Fruit fly (Drosophila melanogaster) whole organism, embryonic: ENCODE results near the gene NitFhit.

Experiments used
- BEAF-32 ChIP-seq: fragments of 200-800 bp; sonication (Bioruptor generic); optimal IDR thresholded peaks from 3 replicates; lab custom pipeline; 2017; ENCODE audit warnings: missing biosample characterization, missing genetic modification characterization, mild to moderate bottlenecking, moderate library complexity, missing genetic modification reagents
- CG10267 ChIP-seq: fragments of 200-800 bp; sonication (Bioruptor generic); optimal IDR thresholded peaks from 2 replicates; lab custom pipeline; 2018; ENCODE audit warnings: missing biosample characterization, mild to moderate bottlenecking, missing genetic modification characterization, moderate library complexity
- CG10959 ChIP-seq: fragments of 200-800 bp; sonication (Bioruptor generic); IDR thresholded peaks from 2 replicates; pipeline ENCODE4 v1.3.6; 2022; ENCODE audit warnings: missing biosample characterization, missing genetic modification characterization
- CG11696 ChIP-seq: fragments of 200-800 bp; sonication (Bioruptor generic); IDR thresholded peaks from 2 replicates; pipeline ENCODE4 v1.3.6; 2022; ENCODE audit warnings: missing biosample characterization, missing genetic modification characterization
- CG11723 ChIP-seq: fragments of 200-800 bp; sonication (Bioruptor generic); optimal IDR thresholded peaks from 2 replicates; lab custom pipeline; 2017; ENCODE audit warnings: missing biosample characterization, mild to moderate bottlenecking, missing genetic modification characterization
- CG13287 ChIP-seq: fragments of 200-800 bp; sonication (Bioruptor generic); IDR thresholded peaks from 2 replicates; pipeline ENCODE4 v1.3.6; 2022; ENCODE audit warnings: missing biosample characterization, missing genetic modification characterization; ENCODE audit not compliant: partially characterized antibody
- CG14710 ChIP-seq: fragments of 200-800 bp; sonication (Bioruptor generic); optimal IDR thresholded peaks from 3 replicates; lab custom pipeline; 2019; ENCODE audit warnings: missing biosample characterization, mild to moderate bottlenecking, missing genetic modification characterization, moderate library complexity
- CG15514 ChIP-seq: fragments of 200-800 bp; sonication (Bioruptor generic); optimal IDR thresholded peaks from 3 replicates; lab custom pipeline; 2017; ENCODE audit warnings: missing biosample characterization, missing genetic modification characterization, mild to moderate bottlenecking, moderate library complexity, missing genetic modification reagents
- CG15696 ChIP-seq: fragments of 200-800 bp; sonication (Bioruptor generic); optimal IDR thresholded peaks from 2 replicates; lab custom pipeline; 2019; ENCODE audit warnings: missing biosample characterization, mild to moderate bottlenecking, missing genetic modification characterization, moderate library complexity
- CG1602 ChIP-seq: fragments of 200-800 bp; sonication (Bioruptor generic); optimal IDR thresholded peaks from 3 replicates; lab custom pipeline; 2016; ENCODE audit warnings: missing biosample characterization, missing genetic modification characterization
- CG16863 ChIP-seq: fragments of 200-800 bp; sonication (Bioruptor generic); optimal IDR thresholded peaks from 3 replicates; lab custom pipeline; 2016; ENCODE audit warnings: missing biosample characterization, missing genetic modification characterization
- CG17328 ChIP-seq: fragments of 200-800 bp; sonication (Bioruptor generic); IDR thresholded peaks from 2 replicates; pipeline ENCODE4 v1.3.6; 2022; ENCODE audit warnings: missing biosample characterization, missing genetic modification characterization
- CG18262 ChIP-seq: fragments of 200-800 bp; optimal IDR thresholded peaks from 3 replicates; lab custom pipeline; 2019; ENCODE audit warnings: missing biosample characterization, mild to moderate bottlenecking, missing genetic modification characterization, moderate library complexity
- CG2712 ChIP-seq: fragments of 200-800 bp; optimal IDR thresholded peaks from 3 replicates; lab custom pipeline; 2019; ENCODE audit warnings: missing biosample characterization, mild to moderate bottlenecking, missing genetic modification characterization, moderate library complexity
- CG2875 ChIP-seq: fragments of 200-800 bp; sonication (Bioruptor generic); optimal IDR thresholded peaks from 2 replicates; lab custom pipeline; 2017; ENCODE audit warnings: missing biosample characterization, mild to moderate bottlenecking, missing genetic modification characterization, missing genetic modification reagents
- CG32772 ChIP-seq: fragments of 200-800 bp; sonication (Bioruptor generic); IDR thresholded peaks from 2 replicates; pipeline ENCODE4 v1.3.6; 2022; ENCODE audit warnings: missing biosample characterization, missing genetic modification characterization
- CG34376 ChIP-seq: fragments of 200-800 bp; sonication (Bioruptor generic); optimal IDR thresholded peaks from 2 replicates; lab custom pipeline; 2018; ENCODE audit warnings: missing biosample characterization, mild to moderate bottlenecking, missing genetic modification characterization
- CG34422 ChIP-seq: fragments of 200-800 bp; sonication (Bioruptor generic); IDR thresholded peaks from 3 replicates; pipeline ENCODE4 v1.3.6; 2022; ENCODE audit warnings: missing biosample characterization, missing genetic modification characterization
- CG3838 ChIP-seq: fragments of 200-800 bp; sonication (Bioruptor generic); optimal IDR thresholded peaks from 3 replicates; lab custom pipeline; 2016; ENCODE audit warnings: missing biosample characterization, missing genetic modification characterization
- CG3995 ChIP-seq: fragments of 200-800 bp; sonication (Bioruptor generic); optimal IDR thresholded peaks from 3 replicates; lab custom pipeline; 2016; ENCODE audit warnings: missing biosample characterization, missing genetic modification characterization
- CG4404 ChIP-seq: fragments of 200-800 bp; sonication (Bioruptor generic); IDR thresholded peaks from 2 replicates; pipeline ENCODE4 v1.3.6; 2022; ENCODE audit warnings: missing biosample characterization, missing genetic modification characterization
- CG4820 ChIP-seq: fragments of 200-800 bp; sonication (Bioruptor generic); optimal IDR thresholded peaks from 3 replicates; lab custom pipeline; 2016; ENCODE audit warnings: missing biosample characterization, missing genetic modification characterization
- CG6654 ChIP-seq: fragments of 200-800 bp; sonication (Bioruptor generic); optimal IDR thresholded peaks from 2 replicates; lab custom pipeline; 2017; ENCODE audit warnings: missing biosample characterization, mild to moderate bottlenecking, missing genetic modification characterization
- CG9437 ChIP-seq: fragments of 200-800 bp; sonication (Bioruptor generic); optimal IDR thresholded peaks from 2 replicates; lab custom pipeline; 2018; ENCODE audit warnings: missing biosample characterization, mild to moderate bottlenecking, missing genetic modification characterization
- CG9727 ChIP-seq: fragments of 200-800 bp; sonication (Bioruptor generic); optimal IDR thresholded peaks from 3 replicates; lab custom pipeline; 2017; ENCODE audit warnings: missing biosample characterization, mild to moderate bottlenecking, missing genetic modification characterization
- CG9876 ChIP-seq: fragments of 200-800 bp; sonication (Bioruptor generic); optimal IDR thresholded peaks from 2 replicates; lab custom pipeline; 2016; ENCODE audit warnings: missing biosample characterization, missing genetic modification characterization
- E2f2 ChIP-seq: fragments of 200-800 bp; sonication (Bioruptor generic); IDR thresholded peaks from 2 replicates; pipeline ENCODE4 v1.3.6; 2022; ENCODE audit warnings: missing biosample characterization, missing genetic modification characterization
- Fer1 ChIP-seq: fragments of 200-800 bp; sonication (Bioruptor generic); optimal IDR thresholded peaks from 2 replicates; lab custom pipeline; 2017; ENCODE audit warnings: missing biosample characterization, mild to moderate bottlenecking, missing genetic modification characterization
- Fer2 ChIP-seq: fragments of 200-800 bp; sonication (Bioruptor generic); optimal IDR thresholded peaks from 2 replicates; lab custom pipeline; 2018; ENCODE audit warnings: missing biosample characterization, mild to moderate bottlenecking, missing genetic modification characterization, moderate library complexity
- H15 ChIP-seq: fragments of 200-800 bp; sonication (Bioruptor generic); IDR thresholded peaks from 3 replicates; pipeline ENCODE4 v1.3.6; 2022; ENCODE audit warnings: missing biosample characterization, missing genetic modification characterization
- Hmr ChIP-seq: fragments of 200-800 bp; sonication (Bioruptor generic); optimal IDR thresholded peaks from 3 replicates; lab custom pipeline; 2017; ENCODE audit warnings: mild to moderate bottlenecking, missing biosample characterization, missing genetic modification reagents, missing genetic modification characterization
- Nf-YA ChIP-seq: fragments of 200-800 bp; sonication (Bioruptor generic); IDR thresholded peaks from 2 replicates; pipeline ENCODE4 v1.3.6; 2022; ENCODE audit warnings: missing biosample characterization, missing genetic modification characterization
- Ravus ChIP-seq: fragments of 200-800 bp; sonication (Bioruptor generic); IDR thresholded peaks from 2 replicates; pipeline ENCODE4 v1.3.6; 2022; ENCODE audit warnings: missing biosample characterization, missing genetic modification characterization
- Vsx1 ChIP-seq: fragments of 200-800 bp; sonication (Bioruptor generic); optimal IDR thresholded peaks from 2 replicates; lab custom pipeline; 2017; ENCODE audit warnings: missing biosample characterization, mild to moderate bottlenecking, missing genetic modification characterization, missing genetic modification reagents
- bowl ChIP-seq: fragments of 200-800 bp; sonication (Bioruptor generic); IDR thresholded peaks from 2 replicates; pipeline ENCODE4 v1.3.6; 2022; ENCODE audit warnings: missing biosample characterization, missing genetic modification characterization
- cad ChIP-seq: fragments of >200 bp; optimal IDR thresholded peaks from 2 replicates; lab custom pipeline; 2017; ENCODE audit warnings: missing biosample characterization, missing genetic modification characterization
- dati ChIP-seq: fragments of 200-800 bp; sonication (Bioruptor generic); IDR thresholded peaks from 2 replicates; pipeline ENCODE4 v1.3.6; 2022; ENCODE audit warnings: missing biosample characterization, missing genetic modification characterization
- grau ChIP-seq: fragments of 200-800 bp; optimal IDR thresholded peaks from 3 replicates; lab custom pipeline; 2019; ENCODE audit warnings: missing biosample characterization, mild to moderate bottlenecking, missing genetic modification characterization, moderate library complexity
- hb ChIP-seq: fragments of 200-800 bp; sonication (Bioruptor generic); IDR thresholded peaks from 3 replicates; pipeline ENCODE4 v1.3.6; 2022; ENCODE audit warnings: missing biosample characterization, missing genetic modification characterization; ENCODE audit not compliant: partially characterized antibody
- hkb ChIP-seq, 2 experiments: fragments of 200-800 bp in 1 of 2; fragments of >200 bp in 1 of 2; sonication (Bioruptor generic) in 1 of 2; IDR thresholded peaks in 1 of 2; optimal IDR thresholded peaks in 1 of 2; 2 replicates each; pipeline versions ENCODE4 v1.3.6 to Lab custom; 2017 to 2022; ENCODE audit warnings: missing biosample characterization in 1 of 2, missing genetic modification characterization in 1 of 2
- ken ChIP-seq: fragments of 200-800 bp; sonication (Bioruptor generic); IDR thresholded peaks from 3 replicates; pipeline ENCODE4 v1.3.6; 2022; ENCODE audit warnings: missing biosample characterization, missing genetic modification characterization
- lbe ChIP-seq: fragments of 200-800 bp; sonication (Bioruptor generic); optimal IDR thresholded peaks from 2 replicates; lab custom pipeline; 2016; ENCODE audit warnings: missing biosample characterization, mild to moderate bottlenecking, missing genetic modification characterization
- mirr ChIP-seq: fragments of 200-800 bp; sonication (Bioruptor generic); optimal IDR thresholded peaks from 3 replicates; lab custom pipeline; 2018; ENCODE audit warnings: missing biosample characterization, mild to moderate bottlenecking, missing genetic modification characterization
- psq ChIP-seq: fragments of 200-800 bp; sonication (Bioruptor generic); optimal IDR thresholded peaks from 2 replicates; lab custom pipeline; 2017; ENCODE audit warnings: missing biosample characterization, missing genetic modification characterization
- repo ChIP-seq: fragments of 200-800 bp; sonication (Bioruptor generic); optimal IDR thresholded peaks from 2 replicates; lab custom pipeline; 2016; ENCODE audit warnings: missing biosample characterization, missing genetic modification characterization
- ro ChIP-seq: fragments of 200-800 bp; sonication (Bioruptor generic); IDR thresholded peaks from 2 replicates; pipeline ENCODE4 v1.3.6; 2022; ENCODE audit warnings: missing biosample characterization, missing genetic modification characterization
- scrt ChIP-seq: fragments of 200-800 bp; sonication (Bioruptor generic); optimal IDR thresholded peaks from 2 replicates; lab custom pipeline; 2018; ENCODE audit warnings: missing biosample characterization, mild to moderate bottlenecking, missing genetic modification characterization, moderate library complexity
- sim ChIP-seq: fragments of 200-800 bp; sonication (Bioruptor generic); IDR thresholded peaks from 2 replicates; pipeline ENCODE4 v1.3.6; 2022; ENCODE audit warnings: missing biosample characterization, missing genetic modification characterization
- so ChIP-seq: fragments of 200-800 bp; sonication (Bioruptor generic); IDR thresholded peaks from 3 replicates; pipeline ENCODE4 v1.3.6; 2022; ENCODE audit warnings: missing biosample characterization, missing genetic modification characterization
- ssp ChIP-seq: fragments of 200-800 bp; sonication (Bioruptor generic); IDR thresholded peaks from 2 replicates; pipeline ENCODE4 v1.3.6; 2022; ENCODE audit warnings: missing biosample characterization, missing genetic modification characterization
- trem ChIP-seq: fragments of 200-800 bp; optimal IDR thresholded peaks from 3 replicates; lab custom pipeline; 2019; ENCODE audit warnings: missing biosample characterization, mild to moderate bottlenecking, missing genetic modification characterization, moderate library complexity
- wdn ChIP-seq: fragments of 200-800 bp; sonication (Bioruptor generic); IDR thresholded peaks from 2 replicates; pipeline ENCODE4 v1.3.6; 2022; ENCODE audit warnings: missing biosample characterization, missing genetic modification characterization

The NitFhit gene

DNA sequence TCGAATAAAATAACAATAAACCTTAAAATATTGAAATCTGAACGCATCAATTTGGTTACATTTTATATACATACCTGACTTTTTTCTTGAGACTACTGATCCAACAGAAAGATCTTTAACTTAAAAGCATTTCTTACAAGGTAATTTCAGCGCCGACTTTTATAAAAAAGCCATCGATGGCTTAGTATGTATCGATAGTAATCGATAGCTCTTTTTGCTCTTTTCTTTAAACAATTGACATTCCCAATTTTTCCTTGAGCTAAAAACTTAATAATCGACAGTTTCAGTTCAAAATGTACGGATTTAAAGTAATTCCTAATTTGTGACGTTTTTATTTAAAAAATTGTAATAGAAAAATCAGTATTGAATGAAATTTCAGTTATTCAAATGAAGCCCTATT is 29.0 kb upstream of the NitFhit start (continued):
- TF ChIP-seq CG3995 (GFP tag; lab: Kevin White, UChicago), result no peak
- no peak for TF ChIP-seq CG10959 (GFP tag; lab: Robert Waterston, UW)
- TF ChIP-seq cad (GFP tag; lab: Kevin White, UChicago), result no peak
- no peak for TF ChIP-seq repo (GFP tag; lab: Kevin White, UChicago)
- no peak for TF ChIP-seq Fer2 (tag; lab: Kevin White, UChicago)
- TF ChIP-seq CG34422 (GFP tag; lab: Robert Waterston, UW), result no peak
- TF ChIP-seq ro (GFP tag; lab: Robert Waterston, UW), result no peak
- no peak for TF ChIP-seq CG34376 (GFP tag; lab: Kevin White, UChicago)
- TF ChIP-seq Ravus (GFP tag; lab: Robert Waterston, UW), result no peak
- TF ChIP-seq Vsx1 (GFP tag; lab: Kevin White, UChicago), result no peak
- no peak for TF ChIP-seq CG16863 (GFP tag; lab: Kevin White, UChicago)
- TF ChIP-seq CG14710 (tag; lab: Kevin White, UChicago), result peak; percentile 35
- no peak for TF ChIP-seq CG11696 (GFP tag; lab: Robert Waterston, UW)
- no peak for TF ChIP-seq psq
- TF ChIP-seq Hmr (GFP tag; lab: Kevin White, UChicago), result no peak
- TF ChIP-seq H15 (GFP tag; lab: Robert Waterston, UW), result no peak
- TF ChIP-seq CG3838 (GFP tag; lab: Kevin White, UChicago), result no peak
- no peak for TF ChIP-seq dati (GFP tag; lab: Robert Waterston, UW)
- no peak for TF ChIP-seq hkb (optimal IDR thresholded peaks at IDR 0.05; lab: Kevin White, UChicago)
- no peak for TF ChIP-seq hkb (GFP tag; IDR thresholded peaks at IDR 0.05; lab: Robert Waterston, UW)
- peak; percentile 96 for TF ChIP-seq CG13287 (GFP tag; lab: Robert Waterston, UW)
- TF ChIP-seq mirr (GFP tag; lab: Kevin White, UChicago), result no peak
- TF ChIP-seq CG18262, result no peak
- peak; percentile 84 for TF ChIP-seq BEAF-32 (GFP tag; lab: Kevin White, UChicago)
- no peak for TF ChIP-seq CG11723 (GFP tag; lab: Kevin White, UChicago)
- peak; percentile 88 for TF ChIP-seq E2f2 (GFP tag; lab: Robert Waterston, UW)
- peak; percentile 2 for TF ChIP-seq CG10267 (tag; lab: Kevin White, UChicago)
- TF ChIP-seq lbe (GFP tag; lab: Kevin White, UChicago), result peak; percentile 10
- no peak for TF ChIP-seq CG4404 (GFP tag; lab: Robert Waterston, UW)
- no peak for TF ChIP-seq ssp (GFP tag; lab: Robert Waterston, UW)
- TF ChIP-seq CG4820 (GFP tag; lab: Kevin White, UChicago), result no peak
- no peak for TF ChIP-seq CG15696
- no peak for TF ChIP-seq CG32772 (GFP tag; lab: Robert Waterston, UW)
- no peak for TF ChIP-seq so (GFP tag; lab: Robert Waterston, UW)
- TF ChIP-seq wdn (GFP tag; lab: Robert Waterston, UW), result no peak
- TF ChIP-seq CG9876 (GFP tag; lab: Kevin White, UChicago), result no peak
- no peak for TF ChIP-seq CG6654 (GFP tag; lab: Kevin White, UChicago)
- TF ChIP-seq CG2875 (GFP tag; lab: Kevin White, UChicago), result no peak
- TF ChIP-seq bowl (GFP tag; lab: Robert Waterston, UW), result no peak
- peak; percentile 88 for TF ChIP-seq hb (GFP tag; lab: Robert Waterston, UW)
- no peak for TF ChIP-seq Nf-YA (GFP tag; lab: Robert Waterston, UW)
- no peak for TF ChIP-seq CG17328
- peak; percentile 21 for TF ChIP-seq grau (tag; lab: Kevin White, UChicago)
- no peak for TF ChIP-seq sim (GFP tag; lab: Robert Waterston, UW)
- no peak for TF ChIP-seq CG1602 (GFP tag; lab: Kevin White, UChicago)
- no peak for TF ChIP-seq CG9727 (GFP tag; lab: Kevin White, UChicago)
- no peak for TF ChIP-seq CG9437
- TF ChIP-seq CG15514 (GFP tag; lab: Kevin White, UChicago), result peak; percentile 64
- TF ChIP-seq Fer1 (GFP tag; lab: Kevin White, UChicago), result peak; percentile 20
- no peak for TF ChIP-seq scrt (GFP tag; lab: Kevin White, UChicago)
- TF ChIP-seq trem (tag; lab: Kevin White, UChicago), result peak; percentile 67
- TF ChIP-seq ken (GFP tag; lab: Robert Waterston, UW), result no peak
- TF ChIP-seq CG2712, result peak; percentile 3
